Worm (Caenorhabditis elegans) whole organism, L4/young adult: ENCODE data around the gene R102.10.

Experiments
- W03F9.2 ChIP-seq: fragments of 150-350 bp; optimal IDR thresholded peaks from 2 replicates; lab custom pipeline; 2014; ENCODE audit warnings: missing biosample characterization, missing genetic modification characterization
- dao-5 ChIP-seq: sonication (generic microtip); optimal IDR thresholded peaks from 2 replicates; lab custom pipeline; 2016; ENCODE audit warnings: missing genotype, missing genetic modification characterization, moderate library complexity, missing compliant biosample characterization
- him-1 ChIP-seq: sonication (generic microtip); optimal IDR thresholded peaks from 2 replicates; lab custom pipeline; 2016; ENCODE audit warnings: missing genotype, missing genetic modification reagents, missing genetic modification characterization, missing compliant biosample characterization

DNA sequence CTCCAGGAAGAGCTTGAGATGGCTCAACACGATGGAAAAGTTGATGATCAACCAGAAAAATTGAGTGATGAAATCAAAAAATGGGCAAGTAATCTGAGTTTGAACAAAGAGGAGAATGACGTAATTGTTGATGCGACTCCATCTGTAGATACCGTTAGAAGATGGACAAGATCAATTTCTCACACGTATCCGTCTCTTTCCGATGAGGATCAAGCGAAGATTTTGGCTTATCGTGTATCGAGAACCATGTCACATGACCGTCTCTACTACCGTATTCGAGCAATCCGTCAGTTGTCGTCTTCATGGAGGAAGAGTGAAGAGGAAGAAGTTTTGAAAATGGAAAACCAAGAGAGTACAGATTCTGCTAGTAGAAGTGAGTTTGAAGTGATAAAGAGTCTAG lies 12.8 kb downstream of the R102.10 start:
- no peak for TF ChIP-seq him-1 (tag; lab: Kevin White, UChicago)
- TF ChIP-seq W03F9.2: no peak
- TF ChIP-seq dao-5 (tag; lab: Kevin White, UChicago): no peak
